Fruit fly (Drosophila melanogaster) whole organism, wandering third instar larva: ENCODE results near the gene smal.

Experiments used
- CG32264 ChIP-seq: fragments of 200-800 bp; sonication (Bioruptor generic); optimal IDR thresholded peaks from 2 replicates; lab custom pipeline; 2016; ENCODE audit warnings: missing biosample characterization, missing genetic modification characterization
- CG9705 ChIP-seq: fragments of 200-800 bp; sonication (Bioruptor generic); optimal IDR thresholded peaks from 2 replicates; lab custom pipeline; 2018; ENCODE audit warnings: missing biosample characterization, mild to moderate bottlenecking, missing genetic modification characterization
- CrebA ChIP-seq: fragments of 200-800 bp; sonication (Bioruptor generic); optimal IDR thresholded peaks from 2 replicates; lab custom pipeline; 2016; ENCODE audit warnings: missing biosample characterization, mild to moderate bottlenecking, missing genetic modification characterization, borderline replicate concordance
- Dfd ChIP-seq: fragments of >200 bp; optimal IDR thresholded peaks from 2 replicates; lab custom pipeline; 2017; ENCODE audit warnings: missing biosample characterization, missing genetic modification characterization
- Dif ChIP-seq: fragments of 200-275, 200-300 bp; sonication (Bioruptor generic); optimal IDR thresholded peaks from 2 replicates; lab custom pipeline; 2018; ENCODE audit warnings: missing biosample characterization, missing genetic modification characterization; ENCODE audit not compliant: partially characterized antibody
- HLH106 ChIP-seq: fragments of 200-800 bp; optimal IDR thresholded peaks from 3 replicates; lab custom pipeline; 2019; ENCODE audit warnings: missing biosample characterization, mild to moderate bottlenecking, missing genetic modification characterization, moderate library complexity
- Hnf4 ChIP-seq: fragments of 200-800 bp; sonication (Bioruptor generic); optimal IDR thresholded peaks from 2 replicates; lab custom pipeline; 2016; ENCODE audit warnings: missing biosample characterization, mild to moderate bottlenecking, missing genetic modification characterization
- Hr78 ChIP-seq: fragments of >200 bp; optimal IDR thresholded peaks from 2 replicates; lab custom pipeline; 2017; ENCODE audit warnings: missing biosample characterization, missing genetic modification characterization
- Hr83 ChIP-seq: fragments of 200-300 bp; sonication (Bioruptor generic); optimal IDR thresholded peaks from 2 replicates; lab custom pipeline; 2016; ENCODE audit warnings: missing biosample characterization, mild to moderate bottlenecking, missing genetic modification characterization, moderate library complexity; ENCODE audit not compliant: poor library complexity, severe bottlenecking
- Jra ChIP-seq: sonication (Bioruptor generic); optimal IDR thresholded peaks from 2 replicates; lab custom pipeline; 2016; ENCODE audit warnings: missing biosample characterization, missing genetic modification characterization
- Mio ChIP-seq: sonication (Bioruptor generic); optimal IDR thresholded peaks from 2 replicates; lab custom pipeline; 2016; ENCODE audit warnings: missing biosample characterization, missing genetic modification characterization
- OdsH ChIP-seq: fragments of 200-800 bp; sonication (Bioruptor generic); optimal IDR thresholded peaks from 2 replicates; lab custom pipeline; 2016; ENCODE audit warnings: missing biosample characterization, mild to moderate bottlenecking, missing genetic modification characterization
- Rel ChIP-seq, 2 experiments: fragments of 200-800 bp; sonication (Bioruptor generic) in 1 of 2; optimal IDR thresholded peaks; 2 replicates in 1 of 2; 3 replicates in 1 of 2; lab custom pipeline; 2016 to 2019; ENCODE audit warnings: mild to moderate bottlenecking in 2 of 2, missing biosample characterization in 2 of 2, missing genetic modification characterization in 2 of 2, moderate library complexity in 1 of 2
- Sp1 ChIP-seq: fragments of 200-800 bp; sonication (Bioruptor generic); optimal IDR thresholded peaks from 3 replicates; lab custom pipeline; 2019; ENCODE audit warnings: missing biosample characterization, mild to moderate bottlenecking, missing genetic modification characterization, moderate library complexity
- br ChIP-seq: fragments of 200-800 bp; sonication (Bioruptor generic); optimal IDR thresholded peaks from 2 replicates; lab custom pipeline; 2016; ENCODE audit warnings: missing biosample characterization, missing genetic modification characterization
- brk ChIP-seq: fragments of 200-800 bp; sonication (Bioruptor generic); optimal IDR thresholded peaks from 2 replicates; lab custom pipeline; 2016; ENCODE audit warnings: missing biosample characterization, mild to moderate bottlenecking, missing genetic modification characterization
- dl ChIP-seq, 2 experiments: fragments of 175-275, 200-275 bp in 1 of 2; fragments of 200-275 bp in 1 of 2; sonication (Bioruptor generic); optimal IDR thresholded peaks; lab custom pipeline; 2018; ENCODE audit warnings: mild to moderate bottlenecking in 2 of 2, missing biosample characterization in 2 of 2, missing genetic modification characterization in 2 of 2, moderate library complexity in 2 of 2; ENCODE audit not compliant: partially characterized antibody in 2 of 2, insufficient read depth in 1 of 2
- dmrt93B ChIP-seq: fragments of 200-800 bp; sonication (Bioruptor generic); optimal IDR thresholded peaks from 2 replicates; lab custom pipeline; 2018; ENCODE audit warnings: missing biosample characterization, mild to moderate bottlenecking, missing genetic modification characterization
- dsf ChIP-seq: sonication (Bioruptor generic); optimal IDR thresholded peaks from 2 replicates; lab custom pipeline; 2016; ENCODE audit warnings: missing biosample characterization, missing genetic modification characterization, borderline replicate concordance
- ey ChIP-seq: fragments of 200-800 bp; sonication (Bioruptor generic); optimal IDR thresholded peaks from 2 replicates; lab custom pipeline; 2016; ENCODE audit warnings: missing biosample characterization, missing genetic modification characterization
- foxo ChIP-seq, 2 experiments: fragments of 200-800 bp; sonication (Bioruptor generic); optimal IDR thresholded peaks; 2 replicates in 1 of 2; 3 replicates in 1 of 2; lab custom pipeline; 2016 to 2017; ENCODE audit warnings: missing biosample characterization in 2 of 2, missing genetic modification characterization in 2 of 2
- fru ChIP-seq: fragments of 200-800 bp; sonication (Bioruptor generic); optimal IDR thresholded peaks from 3 replicates; lab custom pipeline; 2016; ENCODE audit warnings: missing biosample characterization, mild to moderate bottlenecking, missing genetic modification characterization
- h ChIP-seq: fragments of 200-800 bp; sonication (Bioruptor generic); optimal IDR thresholded peaks from 3 replicates; lab custom pipeline; 2016; ENCODE audit warnings: missing biosample characterization, mild to moderate bottlenecking, missing genetic modification characterization
- lola ChIP-seq: fragments of >200 bp; optimal IDR thresholded peaks from 2 replicates; lab custom pipeline; 2017; ENCODE audit warnings: missing biosample characterization, missing genetic modification characterization
- pan ChIP-seq: fragments of >200 bp; optimal IDR thresholded peaks from 2 replicates; lab custom pipeline; 2017
- psq ChIP-seq: fragments of 200-800 bp; sonication (Bioruptor generic); optimal IDR thresholded peaks from 3 replicates; lab custom pipeline; 2017; ENCODE audit warnings: missing biosample characterization, mild to moderate bottlenecking, missing genetic modification characterization, moderate library complexity
- rgr ChIP-seq: fragments of 200-800 bp; sonication (Bioruptor generic); optimal IDR thresholded peaks from 3 replicates; lab custom pipeline; 2016; ENCODE audit warnings: missing biosample characterization, mild to moderate bottlenecking, missing genetic modification characterization
- sv ChIP-seq: fragments of 200-800 bp; sonication (Bioruptor generic); optimal IDR thresholded peaks from 3 replicates; lab custom pipeline; 2016; ENCODE audit warnings: missing biosample characterization, missing genetic modification characterization
- woc ChIP-seq: sonication (Bioruptor generic); optimal IDR thresholded peaks from 2 replicates; lab custom pipeline; 2016; ENCODE audit warnings: missing biosample characterization, mild to moderate bottlenecking, missing genetic modification characterization

smal gene

DNA sequence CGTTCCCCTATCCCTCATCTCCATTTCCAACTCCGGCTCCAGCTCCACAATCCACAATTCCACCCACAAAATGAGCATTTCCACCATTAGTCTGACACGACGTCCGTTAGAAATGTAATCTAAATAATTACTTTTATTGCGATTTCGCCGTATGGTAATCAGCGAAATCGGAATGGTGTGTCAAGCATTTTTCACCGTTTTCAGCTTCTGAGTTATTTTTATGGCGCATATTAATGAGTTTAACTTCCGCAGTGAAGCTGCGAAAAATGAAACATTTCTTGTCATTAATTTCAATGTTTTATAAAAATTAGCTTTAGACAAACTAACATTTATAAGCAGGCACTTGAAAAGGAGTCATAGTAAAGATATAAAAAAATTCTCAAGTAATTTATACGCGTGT lies 18.8 kb upstream of the smal start, which contains the start of gene CG13989:
Gene CG13989, plus strand, starts transcription at position 301 of the 400 bp plus-strand sequence.
- TF ChIP-seq Sp1 (GFP tag; lab: Kevin White, UChicago) (no peak), dsf (GFP tag; lab: Kevin White, UChicago) (no peak), CG32264 (GFP tag; lab: Kevin White, UChicago) (no peak)

DNA sequence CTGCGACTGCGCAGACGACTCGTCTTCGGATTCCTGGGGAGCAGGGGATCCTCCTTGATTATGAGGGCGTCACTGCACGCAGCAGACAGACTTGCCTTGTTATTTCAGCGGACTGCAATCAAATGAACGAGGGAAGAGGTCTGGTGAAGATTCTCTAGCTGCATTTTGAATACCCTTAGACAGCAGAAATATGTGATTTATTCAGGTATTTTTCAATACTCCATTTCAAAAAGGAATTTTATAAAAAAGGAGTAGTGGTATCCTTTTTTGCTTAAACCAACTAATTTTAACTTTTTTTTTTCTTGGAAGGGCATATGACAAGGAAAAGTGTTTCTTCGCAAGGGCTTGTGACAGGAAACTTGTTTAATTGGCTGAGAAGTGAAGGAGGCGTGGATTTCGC lies 13.2 kb upstream of the smal start:
- TF ChIP-seq dmrt93B (GFP tag; lab: Kevin White, UChicago) (peak; percentile 30), br (GFP tag; lab: Kevin White, UChicago) (peak; percentile 77), CG32264 (GFP tag; lab: Kevin White, UChicago) (peak; percentile 29), HLH106 (peak; percentile 53), Hnf4 (GFP tag; lab: Kevin White, UChicago) (peak; percentile 49), pan (lab: Kevin White, UChicago) (no peak), sv (GFP tag; lab: Kevin White, UChicago) (no peak), Sp1 (GFP tag; lab: Kevin White, UChicago) (peak; percentile 39), woc (GFP tag; lab: Kevin White, UChicago) (peak; percentile 87), Hr78 (GFP tag; lab: Kevin White, UChicago) (no peak), OdsH (GFP tag; lab: Kevin White, UChicago) (peak; percentile 73), ey (GFP tag; lab: Kevin White, UChicago) (peak; percentile 81), rgr (peak; percentile 68), brk (GFP tag; lab: Kevin White, UChicago) (peak; percentile 10), dl (GFP tag; optimal IDR thresholded peaks at IDR 0.05; lab: Kevin White, UChicago; ENCODE audit: insufficient read depth in 1 of 2, partially characterized antibody in 2 of 2) (no peak), CG9705 (GFP tag; lab: Kevin White, UChicago) (no peak), psq (GFP tag; lab: Kevin White, UChicago) (peak; percentile 55), Jra (no peak), fru (GFP tag; lab: Kevin White, UChicago) (peak; percentile 83), foxo (GFP tag; optimal IDR thresholded peaks at IDR 0.05; lab: Kevin White, UChicago) (peak in 1 of 2 experiments; percentile 73), Rel (GFP tag; optimal IDR thresholded peaks at IDR 0.05; lab: Kevin White, UChicago) (no peak), Rel (tag; optimal IDR thresholded peaks at IDR 0.05; lab: Kevin White, UChicago) (no peak), CrebA (GFP tag; lab: Kevin White, UChicago) (no peak), h (GFP tag; lab: Kevin White, UChicago) (peak; percentile 86)

DNA sequence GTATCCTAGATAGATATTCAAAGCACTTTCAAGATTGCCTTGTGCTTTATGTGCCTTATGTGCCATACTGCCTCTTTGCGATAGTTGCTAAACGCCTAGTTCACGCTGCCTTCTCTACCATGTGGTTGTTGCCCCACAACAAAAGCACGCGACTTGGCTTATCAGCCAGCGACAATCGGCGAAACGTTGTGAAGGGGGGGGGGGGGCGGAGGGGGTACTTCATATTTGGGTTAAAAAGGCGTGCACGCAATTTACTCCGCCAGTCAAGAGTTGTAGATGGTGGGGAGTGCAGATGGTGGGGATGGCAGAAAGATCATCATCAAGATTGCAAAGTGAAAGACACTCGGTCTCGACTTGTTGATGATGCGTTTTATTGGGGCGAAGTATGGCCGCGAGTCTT lies 9.8 kb upstream of the smal start:
- TF ChIP-seq Dfd = peak; percentile 86
- TF ChIP-seq lola (GFP tag; lab: Kevin White, UChicago) = no peak
- no peak for TF ChIP-seq br (GFP tag; lab: Kevin White, UChicago)
- TF ChIP-seq, all 38 proteins: peak for 1

DNA sequence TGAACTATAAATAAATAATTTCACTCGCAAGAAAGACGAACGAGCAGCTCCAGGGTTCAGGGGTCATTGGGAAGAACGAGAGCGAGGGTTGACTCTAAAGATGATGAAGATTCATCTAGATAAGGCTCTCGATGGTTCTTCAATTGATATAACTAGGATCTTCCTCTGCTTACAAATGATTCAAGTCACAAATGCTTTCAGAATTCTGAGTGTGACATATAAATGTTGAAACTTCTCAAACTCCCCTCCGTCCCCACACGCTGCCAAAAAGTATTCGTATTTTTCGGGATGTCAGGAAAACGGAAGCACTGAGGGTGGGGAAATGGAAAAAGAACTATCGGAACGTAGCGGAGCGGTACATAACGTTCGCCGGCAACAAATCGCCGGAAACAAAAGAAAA lies 7.8 kb upstream of the smal start:
- TF ChIP-seq Sp1 (GFP tag; lab: Kevin White, UChicago) (no peak), HLH106 (no peak), Dif (GFP tag; lab: Kevin White, UChicago) (no peak)

DNA sequence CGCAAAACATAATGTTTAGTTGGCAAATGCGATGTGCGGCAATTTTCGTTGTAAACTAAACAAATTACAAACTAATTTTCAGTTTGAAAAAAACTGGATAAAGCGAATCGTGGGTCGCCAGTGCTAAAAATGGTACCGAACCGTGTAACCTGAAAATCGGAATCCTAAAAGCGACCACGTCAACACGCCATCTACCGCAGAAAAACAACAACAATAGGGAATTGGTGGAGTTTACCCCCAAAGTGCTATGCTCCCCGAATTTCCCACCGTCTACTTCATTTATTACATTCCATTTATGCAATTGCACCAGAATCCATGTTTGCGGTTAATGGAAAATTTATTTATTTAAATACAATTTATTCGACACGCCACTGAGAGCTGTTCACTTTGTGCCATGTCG lies 5.9 kb upstream of the smal start:
- TF ChIP-seq Hr83 (GFP tag; lab: Kevin White, UChicago) (no peak), Dif (GFP tag; lab: Kevin White, UChicago) (no peak), CG9705 (GFP tag; lab: Kevin White, UChicago) (no peak), CrebA (GFP tag; lab: Kevin White, UChicago) (no peak), Sp1 (GFP tag; lab: Kevin White, UChicago) (no peak), h (GFP tag; lab: Kevin White, UChicago) (no peak), fru (GFP tag; lab: Kevin White, UChicago) (no peak), Dfd (no peak), lola (GFP tag; lab: Kevin White, UChicago) (no peak), Mio (GFP tag; lab: Kevin White, UChicago) (no peak), Rel (GFP tag; optimal IDR thresholded peaks at IDR 0.05; lab: Kevin White, UChicago) (no peak), Rel (tag; optimal IDR thresholded peaks at IDR 0.05; lab: Kevin White, UChicago) (no peak), pan (lab: Kevin White, UChicago) (no peak)
